Fruit fly (Drosophila melanogaster) whole organism, wandering third instar larva: ENCODE data around the gene PGRP-SB2.
A peak's percentile ranks its signal among the peaks of the same experiment; 100 is the strongest.

Source experiments
- Abd-B ChIP-seq: fragments of >200 bp; optimal IDR thresholded peaks from 2 replicates; lab custom pipeline; 2017; ENCODE audit warnings: missing biosample characterization, missing genetic modification characterization
- CG32264 ChIP-seq: fragments of 200-800 bp; sonication (Bioruptor generic); optimal IDR thresholded peaks from 2 replicates; lab custom pipeline; 2016; ENCODE audit warnings: missing biosample characterization, missing genetic modification characterization
- CG9705 ChIP-seq: fragments of 200-800 bp; sonication (Bioruptor generic); optimal IDR thresholded peaks from 2 replicates; lab custom pipeline; 2018; ENCODE audit warnings: missing biosample characterization, mild to moderate bottlenecking, missing genetic modification characterization
- CrebA ChIP-seq: fragments of 200-800 bp; sonication (Bioruptor generic); optimal IDR thresholded peaks from 2 replicates; lab custom pipeline; 2016; ENCODE audit warnings: missing biosample characterization, mild to moderate bottlenecking, missing genetic modification characterization, borderline replicate concordance
- Dfd ChIP-seq: fragments of >200 bp; optimal IDR thresholded peaks from 2 replicates; lab custom pipeline; 2017; ENCODE audit warnings: missing biosample characterization, missing genetic modification characterization
- Dif ChIP-seq: fragments of 200-275, 200-300 bp; sonication (Bioruptor generic); optimal IDR thresholded peaks from 2 replicates; lab custom pipeline; 2018; ENCODE audit warnings: missing biosample characterization, missing genetic modification characterization; ENCODE audit not compliant: partially characterized antibody
- HLH106 ChIP-seq: fragments of 200-800 bp; optimal IDR thresholded peaks from 3 replicates; lab custom pipeline; 2019; ENCODE audit warnings: missing biosample characterization, mild to moderate bottlenecking, missing genetic modification characterization, moderate library complexity
- Hr78 ChIP-seq: fragments of >200 bp; optimal IDR thresholded peaks from 2 replicates; lab custom pipeline; 2017; ENCODE audit warnings: missing biosample characterization, missing genetic modification characterization
- Hr83 ChIP-seq: fragments of 200-300 bp; sonication (Bioruptor generic); optimal IDR thresholded peaks from 2 replicates; lab custom pipeline; 2016; ENCODE audit warnings: missing biosample characterization, mild to moderate bottlenecking, missing genetic modification characterization, moderate library complexity; ENCODE audit not compliant: poor library complexity, severe bottlenecking
- Jra ChIP-seq: sonication (Bioruptor generic); optimal IDR thresholded peaks from 2 replicates; lab custom pipeline; 2016; ENCODE audit warnings: missing biosample characterization, missing genetic modification characterization
- Mio ChIP-seq: sonication (Bioruptor generic); optimal IDR thresholded peaks from 2 replicates; lab custom pipeline; 2016; ENCODE audit warnings: missing biosample characterization, missing genetic modification characterization
- Myc ChIP-seq: fragments of >200 bp; optimal IDR thresholded peaks from 2 replicates; lab custom pipeline; 2017
- N ChIP-seq: fragments of >200 bp; optimal IDR thresholded peaks from 2 replicates; lab custom pipeline; 2018; ENCODE audit warnings: missing biosample characterization, missing external identifiers, missing genetic modification characterization
- OdsH ChIP-seq: fragments of 200-800 bp; sonication (Bioruptor generic); optimal IDR thresholded peaks from 2 replicates; lab custom pipeline; 2016; ENCODE audit warnings: missing biosample characterization, mild to moderate bottlenecking, missing genetic modification characterization
- Rel ChIP-seq, 2 experiments: fragments of 200-800 bp; sonication (Bioruptor generic) in 1 of 2; optimal IDR thresholded peaks; 2 replicates in 1 of 2; 3 replicates in 1 of 2; lab custom pipeline; 2016 to 2019; ENCODE audit warnings: mild to moderate bottlenecking in 2 of 2, missing biosample characterization in 2 of 2, missing genetic modification characterization in 2 of 2, moderate library complexity in 1 of 2
- Sp1 ChIP-seq: fragments of 200-800 bp; sonication (Bioruptor generic); optimal IDR thresholded peaks from 3 replicates; lab custom pipeline; 2019; ENCODE audit warnings: missing biosample characterization, mild to moderate bottlenecking, missing genetic modification characterization, moderate library complexity
- Vsx2 ChIP-seq: fragments of 200-300, 225-300 bp; sonication (Bioruptor generic); optimal IDR thresholded peaks from 2 replicates; lab custom pipeline; 2018; ENCODE audit warnings: missing biosample characterization, missing genetic modification characterization; ENCODE audit not compliant: partially characterized antibody
- brk ChIP-seq: fragments of 200-800 bp; sonication (Bioruptor generic); optimal IDR thresholded peaks from 2 replicates; lab custom pipeline; 2016; ENCODE audit warnings: missing biosample characterization, mild to moderate bottlenecking, missing genetic modification characterization
- dl ChIP-seq, 2 experiments: fragments of 175-275, 200-275 bp in 1 of 2; fragments of 200-275 bp in 1 of 2; sonication (Bioruptor generic); optimal IDR thresholded peaks; lab custom pipeline; 2018; ENCODE audit warnings: mild to moderate bottlenecking in 2 of 2, missing biosample characterization in 2 of 2, missing genetic modification characterization in 2 of 2, moderate library complexity in 2 of 2; ENCODE audit not compliant: partially characterized antibody in 2 of 2, insufficient read depth in 1 of 2
- dmrt93B ChIP-seq: fragments of 200-800 bp; sonication (Bioruptor generic); optimal IDR thresholded peaks from 2 replicates; lab custom pipeline; 2018; ENCODE audit warnings: missing biosample characterization, mild to moderate bottlenecking, missing genetic modification characterization
- dsf ChIP-seq: sonication (Bioruptor generic); optimal IDR thresholded peaks from 2 replicates; lab custom pipeline; 2016; ENCODE audit warnings: missing biosample characterization, missing genetic modification characterization, borderline replicate concordance
- ey ChIP-seq: fragments of 200-800 bp; sonication (Bioruptor generic); optimal IDR thresholded peaks from 2 replicates; lab custom pipeline; 2016; ENCODE audit warnings: missing biosample characterization, missing genetic modification characterization
- foxo ChIP-seq, 2 experiments: fragments of 200-800 bp; sonication (Bioruptor generic); optimal IDR thresholded peaks; 2 replicates in 1 of 2; 3 replicates in 1 of 2; lab custom pipeline; 2016 to 2017; ENCODE audit warnings: missing biosample characterization in 2 of 2, missing genetic modification characterization in 2 of 2
- h ChIP-seq: fragments of 200-800 bp; sonication (Bioruptor generic); optimal IDR thresholded peaks from 3 replicates; lab custom pipeline; 2016; ENCODE audit warnings: missing biosample characterization, mild to moderate bottlenecking, missing genetic modification characterization
- pan ChIP-seq: fragments of >200 bp; optimal IDR thresholded peaks from 2 replicates; lab custom pipeline; 2017
- psq ChIP-seq: fragments of 200-800 bp; sonication (Bioruptor generic); optimal IDR thresholded peaks from 3 replicates; lab custom pipeline; 2017; ENCODE audit warnings: missing biosample characterization, mild to moderate bottlenecking, missing genetic modification characterization, moderate library complexity
- rgr ChIP-seq: fragments of 200-800 bp; sonication (Bioruptor generic); optimal IDR thresholded peaks from 3 replicates; lab custom pipeline; 2016; ENCODE audit warnings: missing biosample characterization, mild to moderate bottlenecking, missing genetic modification characterization
- tai ChIP-seq: sonication (Bioruptor generic); optimal IDR thresholded peaks from 2 replicates; lab custom pipeline; 2016; ENCODE audit warnings: missing biosample characterization, missing genetic modification characterization
- usp ChIP-seq: fragments of >200 bp; optimal IDR thresholded peaks from 2 replicates; lab custom pipeline; 2017; ENCODE audit warnings: missing biosample characterization, missing genetic modification characterization
- woc ChIP-seq: sonication (Bioruptor generic); optimal IDR thresholded peaks from 2 replicates; lab custom pipeline; 2016; ENCODE audit warnings: missing biosample characterization, mild to moderate bottlenecking, missing genetic modification characterization

Gene PGRP-SB2

DNA sequence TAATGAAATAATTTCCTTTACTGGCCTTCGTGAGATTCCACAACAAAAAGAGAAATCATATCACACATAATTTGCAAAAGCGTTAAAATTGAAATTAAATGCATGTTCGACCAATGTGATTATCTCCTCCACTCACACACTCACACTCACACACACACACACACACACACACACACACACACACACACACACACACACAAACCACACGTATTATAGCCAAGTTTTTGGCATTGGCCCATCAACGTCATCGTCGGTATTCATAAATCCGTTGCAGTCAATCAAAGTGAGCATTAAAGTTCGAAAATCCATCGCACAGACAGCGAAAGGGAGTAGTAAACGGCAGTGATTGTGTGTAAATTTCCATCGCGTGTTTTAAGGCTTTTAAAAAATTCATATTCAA is 36.3 kb upstream of the PGRP-SB2 start:
- TF ChIP-seq dmrt93B (no peak), Hr78 (GFP tag; lab: Kevin White, UChicago) (no peak), Dif (GFP tag; lab: Kevin White, UChicago) (no peak), Myc (lab: Kevin White, UChicago) (no peak), Dfd (GFP tag; lab: Kevin White, UChicago) (peak; percentile 85), Rel (GFP tag; optimal IDR thresholded peaks at IDR 0.05; lab: Kevin White, UChicago) (no peak), Rel (tag; optimal IDR thresholded peaks at IDR 0.05; lab: Kevin White, UChicago) (no peak), HLH106 (tag; lab: Kevin White, UChicago) (no peak), brk (GFP tag; lab: Kevin White, UChicago) (no peak)
- TF ChIP-seq, all 38 proteins: peak for 1

DNA sequence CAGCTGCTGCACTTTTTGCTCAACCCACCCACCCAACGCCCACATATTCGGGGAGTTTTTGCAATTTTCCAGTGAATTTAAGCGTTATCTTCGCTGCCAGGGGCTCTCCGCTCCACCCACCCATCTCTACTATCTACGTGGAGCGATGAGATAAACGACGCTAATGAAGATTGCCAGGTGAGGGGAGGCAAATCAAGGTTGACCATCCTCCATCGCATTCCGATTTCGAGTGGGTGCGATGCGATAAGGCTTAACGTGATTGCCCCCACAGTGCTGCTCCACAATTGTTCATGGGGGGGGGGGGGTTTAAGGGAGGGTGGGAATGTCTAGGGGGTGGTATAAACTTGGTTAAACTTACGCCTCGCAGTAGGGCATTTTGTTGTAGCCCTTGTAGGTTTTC is 32.5 kb upstream of the PGRP-SB2 start:
- TF ChIP-seq Vsx2 (GFP tag; lab: Kevin White, UChicago) = peak; percentile 57
- TF ChIP-seq rgr (GFP tag; lab: Kevin White, UChicago) = peak; percentile 14
- TF ChIP-seq Jra = no peak
- TF ChIP-seq Dif (GFP tag; lab: Kevin White, UChicago) = no peak
- no peak for TF ChIP-seq brk (GFP tag; lab: Kevin White, UChicago)
- no peak for TF ChIP-seq Hr78 (GFP tag; lab: Kevin White, UChicago)
- peak; percentile 7 for TF ChIP-seq h (GFP tag; lab: Kevin White, UChicago)
- no peak for TF ChIP-seq Myc (lab: Kevin White, UChicago)
- no peak for TF ChIP-seq N (GFP tag; lab: Kevin White, UChicago)
- TF ChIP-seq Rel (GFP tag; optimal IDR thresholded peaks at IDR 0.05; lab: Kevin White, UChicago) = no peak
- peak; percentile 97 for TF ChIP-seq Rel (tag; optimal IDR thresholded peaks at IDR 0.05; lab: Kevin White, UChicago)
- no peak for TF ChIP-seq CrebA
- TF ChIP-seq pan (lab: Kevin White, UChicago) = no peak

DNA sequence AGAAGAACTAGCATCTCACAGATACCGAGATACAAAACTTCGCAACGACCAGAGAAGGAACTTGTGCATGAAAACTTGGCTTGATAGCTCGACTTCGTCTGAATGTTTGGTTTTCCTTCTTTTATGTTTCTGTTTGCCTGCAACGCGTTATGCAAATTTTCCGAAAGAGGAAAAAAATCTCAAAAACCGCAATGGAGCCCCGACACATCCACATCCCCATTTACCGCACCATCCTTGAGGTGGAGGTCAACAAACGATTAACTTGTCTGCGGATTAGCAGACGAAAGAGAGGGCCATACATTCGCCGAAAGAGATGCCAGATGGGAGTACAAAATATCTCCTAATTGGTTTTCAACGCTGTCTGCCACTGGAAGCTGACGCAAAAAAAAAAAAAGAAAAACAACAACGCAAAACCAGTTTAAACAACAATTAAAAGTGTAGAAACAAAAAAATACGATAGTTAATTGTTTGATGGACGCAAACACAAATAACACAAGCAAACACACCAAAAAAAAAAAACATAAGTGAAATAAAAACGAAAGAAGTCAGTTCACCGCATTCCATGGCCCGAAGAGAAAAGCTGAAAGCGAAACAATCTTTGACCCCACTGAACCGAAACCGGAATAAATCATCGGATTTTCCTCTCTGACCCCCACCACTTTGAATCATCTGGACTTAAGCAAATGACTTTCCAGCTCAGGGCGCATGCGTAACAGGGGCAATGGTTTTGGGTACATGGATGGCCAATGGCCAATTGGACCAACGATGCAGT is 31.1 kb upstream of the PGRP-SB2 start:
- TF ChIP-seq dmrt93B (no peak), Mio (GFP tag; lab: Kevin White, UChicago) (no peak), CG9705 (GFP tag; lab: Kevin White, UChicago) (no peak)

DNA sequence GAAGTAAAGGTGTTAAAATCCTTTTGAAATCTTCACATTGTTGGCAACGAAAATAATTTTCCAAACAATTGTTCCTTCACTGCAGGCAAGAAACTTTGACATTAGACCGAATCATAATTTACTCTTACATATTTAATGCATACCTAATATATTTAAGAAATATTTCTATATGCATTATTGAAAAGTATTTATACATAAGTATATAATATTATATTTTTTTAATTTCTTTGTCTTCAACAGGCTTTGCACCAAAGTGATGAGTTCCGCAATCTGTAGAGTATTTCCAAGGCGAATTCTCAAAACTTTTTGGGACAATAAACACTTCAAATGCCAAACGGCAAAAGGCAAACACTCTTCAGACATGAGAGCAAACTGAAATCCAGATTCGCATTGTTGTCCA is 29.3 kb upstream of the PGRP-SB2 start:
- no peak for TF ChIP-seq Hr83 (GFP tag; lab: Kevin White, UChicago)
- TF ChIP-seq dmrt93B = no peak
- TF ChIP-seq usp = no peak
- TF ChIP-seq dsf (GFP tag; lab: Kevin White, UChicago) = no peak
- TF ChIP-seq HLH106 (tag; lab: Kevin White, UChicago) = peak; percentile 56
- no peak for TF ChIP-seq woc (GFP tag; lab: Kevin White, UChicago)
- no peak for TF ChIP-seq tai (GFP tag; lab: Kevin White, UChicago)
- no peak for TF ChIP-seq Myc (lab: Kevin White, UChicago)
- peak; percentile 39 for TF ChIP-seq psq (GFP tag; lab: Kevin White, UChicago)
- peak in 1 of 2 experiments; percentile 41 for TF ChIP-seq foxo (GFP tag; optimal IDR thresholded peaks at IDR 0.05; lab: Kevin White, UChicago)
- TF ChIP-seq Jra = no peak
- TF ChIP-seq CrebA = no peak
- TF ChIP-seq Sp1 = peak; percentile 37
- no peak for TF ChIP-seq Hr78 (GFP tag; lab: Kevin White, UChicago)
- TF ChIP-seq brk (GFP tag; lab: Kevin White, UChicago) = peak; percentile 10
- TF ChIP-seq Abd-B (GFP tag; lab: Kevin White, UChicago) = no peak
- TF ChIP-seq OdsH = peak; percentile 27
- no peak for TF ChIP-seq pan (lab: Kevin White, UChicago)
- TF ChIP-seq dl (GFP tag; optimal IDR thresholded peaks at IDR 0.05; lab: Kevin White, UChicago; ENCODE audit: insufficient read depth in 1 of 2, partially characterized antibody in 2 of 2) = no peak
- TF ChIP-seq CG9705 (GFP tag; lab: Kevin White, UChicago) = no peak
- peak; percentile 33 for TF ChIP-seq h (GFP tag; lab: Kevin White, UChicago)
- TF ChIP-seq Vsx2 (GFP tag; lab: Kevin White, UChicago) = no peak
- TF ChIP-seq Dif (GFP tag; lab: Kevin White, UChicago) = no peak
- TF ChIP-seq rgr (GFP tag; lab: Kevin White, UChicago) = peak; percentile 28

DNA sequence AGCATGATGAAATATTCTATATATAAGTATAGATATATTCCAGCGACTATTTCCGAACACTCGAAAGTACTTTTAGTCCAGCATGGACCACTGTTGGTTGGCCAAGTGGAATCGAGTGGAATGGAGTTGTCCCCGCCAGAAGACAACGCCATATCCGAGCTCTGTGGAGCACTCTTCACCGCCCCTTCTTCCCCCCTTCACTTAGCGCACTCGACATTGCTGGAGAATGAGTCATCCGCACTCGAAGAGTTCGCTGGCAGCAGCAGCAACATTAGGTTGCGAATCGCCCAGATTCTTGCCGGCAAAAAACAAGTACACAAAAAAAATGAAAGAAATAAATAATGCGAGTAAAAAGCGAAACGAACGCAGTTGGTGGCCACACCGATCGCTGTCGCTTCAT is 28.3 kb upstream of the PGRP-SB2 start:
- TF ChIP-seq CG32264 (GFP tag; lab: Kevin White, UChicago) (no peak), usp (no peak), Jra (no peak), ey (no peak)
